Worm (Caenorhabditis elegans): ENCODE data around the gene C49C3.6.

DNA sequence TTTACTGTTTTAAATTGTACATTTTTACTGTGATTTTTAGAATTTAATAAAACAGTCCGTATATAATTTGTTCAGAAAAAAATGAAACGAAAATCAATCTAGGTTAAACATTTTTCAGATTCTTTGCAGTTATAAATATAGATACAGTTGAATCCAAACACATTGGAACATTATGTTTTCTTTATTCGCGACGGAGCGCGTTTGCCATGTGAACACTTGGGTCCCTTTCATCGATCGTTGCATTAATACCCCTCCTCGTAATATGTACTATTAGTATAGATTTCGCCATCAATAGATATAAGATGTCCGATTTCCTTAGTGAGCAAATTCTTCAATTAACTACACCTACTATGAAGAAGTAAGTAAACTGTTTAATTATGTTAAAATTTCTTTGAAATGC is 3.7 kb downstream of the C49C3.6 start, which contains the start of gene C49C3.8:
- TF ChIP-seq F13H6.1 (tag; optimal IDR thresholded peaks at IDR 0.05) (no peak), ets-4 (tag; optimal IDR thresholded peaks at IDR 0.05) (no peak)

Measured in whole organism, late embryonic.